Worm (Caenorhabditis elegans) whole organism, L4 larva: ENCODE measurements around the gene emb-27.
A peak's percentile ranks its signal among the peaks of the same experiment; 100 is the strongest.

Source experiments
- F26F4.8 ChIP-seq: fragments of 200-800 bp; sonication (Bioruptor generic); conservative IDR thresholded peaks from 2 replicates; pipeline ENCODE4 v1.3.6; 2022; ENCODE audit warnings: missing genetic modification characterization, missing compliant biosample characterization
- F37D6.2 ChIP-seq: sonication (generic microtip); optimal IDR thresholded peaks from 2 replicates; lab custom pipeline; 2016; ENCODE audit warnings: mild to moderate bottlenecking, missing genetic modification characterization, missing compliant biosample characterization
- F44E2.7 ChIP-seq: fragments of 200-800 bp; sonication (Bioruptor generic); IDR thresholded peaks from 2 replicates; pipeline ENCODE4 v2.1.2; 2022; ENCODE audit warnings: missing genetic modification characterization, missing compliant biosample characterization
- F49E8.2 ChIP-seq: sonication (generic microtip); optimal IDR thresholded peaks from 2 replicates; lab custom pipeline; 2016; ENCODE audit warnings: missing compliant biosample characterization, mild to moderate bottlenecking, missing genetic modification characterization, borderline replicate concordance
- Y105C5A.15 ChIP-seq: fragments of 200-800 bp; sonication (Bioruptor generic); IDR thresholded peaks from 2 replicates; pipeline ENCODE4 v1.3.6; 2022; ENCODE audit warnings: missing genetic modification characterization, missing compliant biosample characterization
- Y48G9A.11 ChIP-seq: fragments of 200-800 bp; sonication (Bioruptor generic); IDR thresholded peaks from 2 replicates; pipeline ENCODE4 v1.3.6; 2022; ENCODE audit warnings: missing genetic modification reagents, missing genetic modification characterization, missing compliant biosample characterization
- Y5F2A.4 ChIP-seq: fragments of 200-800 bp; sonication (Bioruptor generic); optimal IDR thresholded peaks from 2 replicates; lab custom pipeline; 2018; ENCODE audit warnings: mild to moderate bottlenecking, missing genetic modification characterization, missing compliant biosample characterization
- Y75B8A.6 ChIP-seq: fragments of 200-800 bp; sonication (Bioruptor generic); IDR thresholded peaks from 2 replicates; pipeline ENCODE4 v1.3.6; 2022; ENCODE audit warnings: missing genetic modification reagents, missing genetic modification characterization, missing compliant biosample characterization
- ZK337.2 ChIP-seq: fragments of 200-800 bp; sonication (Bioruptor generic); IDR thresholded peaks from 2 replicates; pipeline ENCODE4 v1.3.6; 2022; ENCODE audit warnings: missing genetic modification reagents, missing genetic modification characterization, missing compliant biosample characterization
- aly-2 ChIP-seq: sonication (generic microtip); optimal IDR thresholded peaks from 2 replicates; lab custom pipeline; 2018; ENCODE audit warnings: missing biosample characterization, missing genetic modification characterization
- arid-1 ChIP-seq: fragments of 200-800 bp; sonication (Bioruptor generic); conservative IDR thresholded peaks from 2 replicates; pipeline ENCODE4 v1.3.6; 2022; ENCODE audit warnings: missing genetic modification reagents, missing genetic modification characterization, missing compliant biosample characterization
- ces-1 ChIP-seq: fragments of 150-350 bp; sonication (generic microtip); optimal IDR thresholded peaks from 4 replicates; lab custom pipeline; 2014; ENCODE audit warnings: missing biosample characterization, missing genetic modification reagents, missing genetic modification characterization
- daf-12 ChIP-seq: fragments of 150-350 bp; optimal IDR thresholded peaks from 2 replicates; lab custom pipeline; 2014; ENCODE audit warnings: missing biosample characterization, missing genetic modification reagents, missing genetic modification characterization
- daf-19 ChIP-seq: fragments of 200-800 bp; sonication (Bioruptor generic); conservative IDR thresholded peaks from 2 replicates; pipeline ENCODE4 v1.3.6; 2022; ENCODE audit warnings: missing genetic modification characterization, missing compliant biosample characterization
- daf-8 ChIP-seq: fragments of 200-800 bp; sonication (Bioruptor generic); IDR thresholded peaks from 2 replicates; pipeline ENCODE4 v1.3.6; 2022; ENCODE audit warnings: missing genetic modification characterization, missing compliant biosample characterization
- dmd-6 ChIP-seq: fragments of 200-800 bp; sonication (Bioruptor generic); IDR thresholded peaks from 2 replicates; pipeline ENCODE4 v1.3.6; 2022; ENCODE audit warnings: missing genetic modification reagents, missing genetic modification characterization, missing compliant biosample characterization
- dmd-9 ChIP-seq: fragments of 200-800 bp; sonication (Bioruptor generic); IDR thresholded peaks from 2 replicates; pipeline ENCODE4 v1.3.6; 2022; ENCODE audit warnings: missing genetic modification reagents, missing genetic modification characterization, missing compliant biosample characterization
- dve-1 ChIP-seq: sonication (generic microtip); optimal IDR thresholded peaks from 2 replicates; lab custom pipeline; 2017; ENCODE audit warnings: antibody characterized with exemption, mild to moderate bottlenecking, missing genetic modification characterization, missing compliant biosample characterization; ENCODE audit not compliant: insufficient read depth
- fkh-10 ChIP-seq: fragments of 150-350 bp; optimal IDR thresholded peaks from 2 replicates; lab custom pipeline; 2014; ENCODE audit warnings: missing biosample characterization, missing genetic modification reagents, missing genetic modification characterization
- gei-8 ChIP-seq: fragments of 200-800 bp; sonication (Bioruptor generic); optimal IDR thresholded peaks from 2 replicates; lab custom pipeline; 2018; ENCODE audit warnings: mild to moderate bottlenecking, missing genetic modification characterization, missing compliant biosample characterization
- lin-13 ChIP-seq: fragments of 150-350 bp; optimal IDR thresholded peaks from 2 replicates; lab custom pipeline; 2014; ENCODE audit warnings: missing biosample characterization, missing genetic modification reagents, missing genetic modification characterization
- lin-29 ChIP-seq: fragments of 200-800 bp; sonication (Bioruptor generic); IDR thresholded peaks from 2 replicates; pipeline ENCODE4 v1.3.6; 2022; ENCODE audit warnings: missing genetic modification reagents, missing genetic modification characterization, missing compliant biosample characterization
- lin-38 ChIP-seq: fragments of 200-800 bp; sonication (Bioruptor generic); IDR thresholded peaks from 2 replicates; pipeline ENCODE4 v1.3.6; 2022; ENCODE audit warnings: missing genetic modification reagents, missing genetic modification characterization, missing compliant biosample characterization
- lin-39 ChIP-seq: fragments of 150-350 bp; optimal IDR thresholded peaks from 2 replicates; lab custom pipeline; 2014; ENCODE audit warnings: missing biosample characterization, missing genetic modification reagents, missing genetic modification characterization
- madf-5 ChIP-seq, 2 experiments: fragments of 200-800 bp; sonication (Bioruptor generic); IDR thresholded peaks; 2 replicates each; pipeline ENCODE4 v1.3.6; 2022; ENCODE audit warnings: missing compliant biosample characterization in 2 of 2, missing genetic modification characterization in 2 of 2
- mxl-2 ChIP-seq: fragments of 200-800 bp; sonication (Bioruptor generic); conservative IDR thresholded peaks from 2 replicates; pipeline ENCODE4 v1.3.6; 2022; ENCODE audit warnings: missing genetic modification reagents, missing genetic modification characterization, missing compliant biosample characterization
- nhr-10 ChIP-seq: fragments of 150-350 bp; optimal IDR thresholded peaks from 2 replicates; lab custom pipeline; 2014; ENCODE audit warnings: missing biosample characterization, missing genetic modification characterization
- nhr-111 ChIP-seq: fragments of 200-800 bp; sonication (Bioruptor generic); optimal IDR thresholded peaks from 2 replicates; lab custom pipeline; 2018; ENCODE audit warnings: mild to moderate bottlenecking, missing genetic modification characterization, missing compliant biosample characterization
- nhr-237 ChIP-seq: sonication (generic microtip); optimal IDR thresholded peaks from 2 replicates; lab custom pipeline; 2017; ENCODE audit warnings: missing biosample characterization, missing genetic modification characterization
- nhr-25 ChIP-seq: sonication (generic microtip); optimal IDR thresholded peaks from 2 replicates; lab custom pipeline; 2017; ENCODE audit warnings: missing genetic modification characterization, mild to moderate bottlenecking, missing compliant biosample characterization, antibody characterized with exemption, moderate library complexity, borderline replicate concordance; ENCODE audit not compliant: insufficient read depth
- nhr-28 ChIP-seq: fragments of 150-350 bp; optimal IDR thresholded peaks from 2 replicates; lab custom pipeline; 2014; ENCODE audit warnings: missing biosample characterization, missing genetic modification characterization
- nhr-41 ChIP-seq: fragments of 200-800 bp; sonication (Bioruptor generic); IDR thresholded peaks from 2 replicates; pipeline ENCODE4 v1.3.6; 2022; ENCODE audit warnings: missing genetic modification reagents, missing genetic modification characterization, missing compliant biosample characterization
- nhr-42 ChIP-seq: fragments of 200-800 bp; sonication (Bioruptor generic); IDR thresholded peaks from 2 replicates; pipeline ENCODE4 v1.3.6; 2022; ENCODE audit warnings: missing genetic modification characterization, missing compliant biosample characterization
- nhr-6 ChIP-seq: fragments of 150-350 bp; optimal IDR thresholded peaks from 2 replicates; lab custom pipeline; 2014; ENCODE audit warnings: missing biosample characterization, missing genetic modification characterization
- pha-4 ChIP-seq, 2 experiments: fragments of 150-350 bp in 1 of 2; fragments of 200-800 bp in 1 of 2; sonication (Bioruptor generic) in 1 of 2; IDR thresholded peaks in 1 of 2; optimal IDR thresholded peaks in 1 of 2; 2 replicates each; pipeline versions ENCODE4 v1.3.6 to Lab custom; 2014 to 2022; ENCODE audit warnings: missing genetic modification characterization in 2 of 2, missing genetic modification reagents in 2 of 2, missing biosample characterization in 1 of 2, missing compliant biosample characterization in 1 of 2
- saeg-2 ChIP-seq: fragments of 200-800 bp; sonication (Bioruptor generic); IDR thresholded peaks from 2 replicates; pipeline ENCODE4 v1.3.6; 2022; ENCODE audit warnings: missing genetic modification reagents, missing genetic modification characterization, missing compliant biosample characterization
- set-16 ChIP-seq: fragments of 200-800 bp; sonication (Bioruptor generic); IDR thresholded peaks from 2 replicates; pipeline ENCODE4 v1.3.6; 2022; ENCODE audit warnings: missing genetic modification reagents, missing genetic modification characterization, missing compliant biosample characterization
- skn-1 ChIP-seq: fragments of 150-350 bp; optimal IDR thresholded peaks from 2 replicates; lab custom pipeline; 2014; ENCODE audit warnings: missing biosample characterization, missing genetic modification characterization
- snpc-1.2 ChIP-seq: fragments of 200-800 bp; sonication (Bioruptor generic); IDR thresholded peaks from 2 replicates; pipeline ENCODE4 v1.3.6; 2022; ENCODE audit warnings: missing genetic modification reagents, missing genetic modification characterization, missing compliant biosample characterization
- spr-1 ChIP-seq: sonication (generic microtip); optimal IDR thresholded peaks from 2 replicates; lab custom pipeline; 2016; ENCODE audit warnings: mild to moderate bottlenecking, missing genetic modification characterization, missing compliant biosample characterization
- spr-3 ChIP-seq: fragments of 200-800 bp; sonication (Bioruptor generic); optimal IDR thresholded peaks from 2 replicates; lab custom pipeline; 2018; ENCODE audit warnings: mild to moderate bottlenecking, missing genetic modification characterization, missing compliant biosample characterization
- unc-130 ChIP-seq: sonication (generic microtip); optimal IDR thresholded peaks from 2 replicates; lab custom pipeline; 2016; ENCODE audit warnings: missing genetic modification reagents, missing genetic modification characterization, missing compliant biosample characterization
- unc-39 ChIP-seq: sonication (generic microtip); optimal IDR thresholded peaks from 2 replicates; lab custom pipeline; 2017; ENCODE audit warnings: missing biosample characterization, missing genetic modification characterization
- vab-7 ChIP-seq: fragments of 200-800 bp; sonication (Bioruptor generic); IDR thresholded peaks from 2 replicates; pipeline ENCODE4 v1.3.6; 2022; ENCODE audit warnings: missing genetic modification reagents, missing genetic modification characterization, missing compliant biosample characterization
- zfp-2 ChIP-seq: sonication (generic microtip); optimal IDR thresholded peaks from 2 replicates; lab custom pipeline; 2016; ENCODE audit warnings: mild to moderate bottlenecking, missing genetic modification characterization, missing compliant biosample characterization
- ztf-11 ChIP-seq: fragments of 150-350 bp; optimal IDR thresholded peaks from 2 replicates; lab custom pipeline; 2014; ENCODE audit warnings: missing biosample characterization, missing genetic modification characterization

emb-27 gene

ce11 chrII:8144543-8144942 is 17.4 kb downstream of the emb-27 start, which contains the start of gene F10B5.2:
TSS of gene F10B5.2 (plus strand) at chrII:8144762.
- 0 out of 2 replicates have a peak, but pooled peaks have one; percentile 49 for TF ChIP-seq snpc-1.2 (GFP tag; lab: Robert Waterston, UW)
- TF ChIP-seq zfp-2, result no peak
- TF ChIP-seq spr-3 (GFP tag; lab: Kevin White, UChicago), result no peak
- TF ChIP-seq dmd-9, result no peak
- 0 out of 2 replicates have a peak, but pooled peaks have one; percentile 48 for TF ChIP-seq Y48G9A.11
- no peak for TF ChIP-seq dve-1
- TF ChIP-seq lin-13, result no peak
- TF ChIP-seq fkh-10 (GFP tag; lab: Kevin White, UChicago), result no peak
- TF ChIP-seq dmd-6 (GFP tag; lab: Robert Waterston, UW), result no peak
- no peak for TF ChIP-seq ztf-11
- TF ChIP-seq F44E2.7 (GFP tag; lab: Robert Waterston, UW), result no peak
- TF ChIP-seq madf-5 (GFP tag; IDR thresholded peaks at IDR 0.05; lab: Robert Waterston, UW), result no peak
- TF ChIP-seq unc-39, result no peak
- 0 out of 2 replicates have a peak, but pooled peaks have one; percentile 54 for TF ChIP-seq arid-1 (GFP tag; lab: Robert Waterston, UW)
- no peak for TF ChIP-seq Y5F2A.4 (GFP tag; lab: Kevin White, UChicago)
- no peak for TF ChIP-seq nhr-6 (tag; lab: Kevin White, UChicago)
- TF ChIP-seq daf-8 (GFP tag; lab: Robert Waterston, UW), result no peak
- TF ChIP-seq nhr-25 (tag; lab: Kevin White, UChicago), result no peak
- peak; percentile 50 for TF ChIP-seq lin-38 (GFP tag; lab: Robert Waterston, UW)
- no peak for TF ChIP-seq aly-2 (tag; lab: Kevin White, UChicago)
- 0 out of 2 replicates have a peak, but pooled peaks have one; percentile 48 for TF ChIP-seq F26F4.8 (GFP tag; lab: Robert Waterston, UW)
- TF ChIP-seq nhr-111 (GFP tag; lab: Kevin White, UChicago), result no peak
- TF ChIP-seq lin-29 (GFP tag; lab: Robert Waterston, UW), result no peak
- TF ChIP-seq nhr-28 (tag; lab: Kevin White, UChicago), result no peak
- TF ChIP-seq ZK337.2 (GFP tag; lab: Robert Waterston, UW), result no peak
- no peak for TF ChIP-seq saeg-2 (GFP tag; lab: Robert Waterston, UW)
- TF ChIP-seq Y105C5A.15, result no peak
- TF ChIP-seq daf-19 (GFP tag; lab: Robert Waterston, UW), result 0 out of 2 replicates have a peak, but pooled peaks have one; percentile 41
- no peak for TF ChIP-seq Y75B8A.6 (GFP tag; lab: Robert Waterston, UW)
- no peak for TF ChIP-seq skn-1 (tag; lab: Kevin White, UChicago)
- no peak for TF ChIP-seq nhr-41 (GFP tag; lab: Robert Waterston, UW)
- no peak for TF ChIP-seq daf-12
- TF ChIP-seq nhr-10, result no peak
- peak; percentile 8 for TF ChIP-seq unc-130 (GFP tag; lab: Kevin White, UChicago)
- TF ChIP-seq nhr-237 (tag; lab: Kevin White, UChicago), result no peak
- no peak for TF ChIP-seq F37D6.2 (tag; lab: Kevin White, UChicago)
- no peak for TF ChIP-seq set-16 (GFP tag; lab: Robert Waterston, UW)
- no peak for TF ChIP-seq vab-7 (GFP tag; lab: Robert Waterston, UW)
- no peak for TF ChIP-seq gei-8 (GFP tag; lab: Kevin White, UChicago)
- TF ChIP-seq nhr-42 (GFP tag; lab: Robert Waterston, UW), result no peak
- TF ChIP-seq mxl-2, result no peak
- TF ChIP-seq lin-39, result no peak
- TF ChIP-seq pha-4 (GFP tag; IDR thresholded peaks at IDR 0.05; lab: Robert Waterston, UW), result no peak
- no peak for TF ChIP-seq pha-4 (tag; optimal IDR thresholded peaks at IDR 0.05; lab: Kevin White, UChicago)
- TF ChIP-seq ces-1 (GFP tag; lab: Kevin White, UChicago), result no peak
- no peak for TF ChIP-seq spr-1 (tag; lab: Kevin White, UChicago)
- peak; percentile 61 for TF ChIP-seq F49E8.2 (tag; lab: Kevin White, UChicago)
